Worm (Caenorhabditis elegans): ENCODE data around the gene R02E4.1.

Gene R02E4.1

DNA sequence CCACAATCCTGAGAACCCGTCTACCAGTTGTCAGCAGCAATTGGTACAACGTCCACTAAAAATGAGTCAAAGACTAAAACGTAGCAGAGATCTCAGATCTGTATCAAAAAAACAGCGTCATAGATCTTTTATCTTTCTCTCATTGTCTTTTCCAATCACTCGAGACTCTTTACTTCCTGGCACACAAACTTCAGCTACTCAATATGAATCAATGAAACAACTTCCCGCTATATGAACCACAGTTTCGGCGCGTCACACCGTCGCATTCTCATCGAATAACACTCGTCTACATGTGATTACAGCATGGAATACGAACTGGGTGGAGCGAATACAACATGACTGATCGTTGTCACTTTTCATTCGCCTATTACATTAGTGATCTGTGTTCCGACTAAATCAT, 27.9 kb upstream of the R02E4.1 start (continued):
- TF ChIP-seq mep-1 (tag; optimal IDR thresholded peaks at IDR 0.05) (no peak), dsc-1 (tag; optimal IDR thresholded peaks at IDR 0.05) (no peak), zag-1 (tag; optimal IDR thresholded peaks at IDR 0.05) (no peak), lin-13 (GFP tag; optimal IDR thresholded peaks at IDR 0.05) (peak; percentile 34), tbx-2 (tag; optimal IDR thresholded peaks at IDR 0.05) (peak; percentile 80), nhr-20 (tag; optimal IDR thresholded peaks at IDR 0.05) (peak; percentile 69), egl-13 (tag; optimal IDR thresholded peaks at IDR 0.05) (no peak), nhr-85 (tag) (peak; percentile 91), hlh-4 (tag; optimal IDR thresholded peaks at IDR 0.05) (no peak), nhr-71 (tag; optimal IDR thresholded peaks at IDR 0.05) (peak; percentile 86), sox-4 (tag; optimal IDR thresholded peaks at IDR 0.05) (no peak), jun-1 (tag; optimal IDR thresholded peaks at IDR 0.05) (no peak), grh-1 (GFP tag; IDR thresholded peaks at IDR 0.05) (no peak), pax-3 (tag; optimal IDR thresholded peaks at IDR 0.05) (no peak), snu-23 (GFP tag; optimal IDR thresholded peaks at IDR 0.05) (peak; percentile 61), ceh-88 (GFP tag; IDR thresholded peaks at IDR 0.05) (no peak), ceh-63 (GFP tag; optimal IDR thresholded peaks at IDR 0.05) (no peak), hpl-2 (GFP tag; optimal IDR thresholded peaks at IDR 0.05) (no peak), irx-1 (tag; optimal IDR thresholded peaks at IDR 0.05) (no peak), ztf-4 (tag; optimal IDR thresholded peaks at IDR 0.05) (peak; percentile 72)

DNA sequence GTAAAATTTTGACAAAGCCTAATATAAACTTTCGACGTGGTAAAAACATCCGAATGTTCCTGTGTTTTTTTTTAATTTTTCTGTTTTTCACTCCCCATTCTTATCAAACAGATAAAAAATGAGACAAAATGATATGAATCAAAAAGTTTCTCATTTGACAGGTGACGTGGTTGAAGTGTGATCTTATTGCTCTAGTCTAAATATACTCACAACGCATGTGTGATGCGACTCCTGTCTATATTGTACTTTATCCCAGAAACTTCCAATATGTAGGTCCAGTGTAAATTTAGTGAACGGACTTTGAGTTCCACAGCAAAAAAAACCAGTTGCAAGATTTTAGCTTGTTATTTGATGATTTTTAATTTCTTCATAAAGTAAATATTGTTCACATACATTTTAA, 27.0 kb upstream of the R02E4.1 start:
- peak; percentile 83 for TF ChIP-seq nhr-71 (tag; optimal IDR thresholded peaks at IDR 0.05)
- TF ChIP-seq tbx-2 (tag; optimal IDR thresholded peaks at IDR 0.05) = peak; percentile 17
- TF ChIP-seq nhr-19 (GFP tag; conservative IDR thresholded peaks at IDR 0.05) = peak; percentile 72
- TF ChIP-seq grh-1 (GFP tag; IDR thresholded peaks at IDR 0.05) = no peak
- TF ChIP-seq fkh-8 (tag; optimal IDR thresholded peaks at IDR 0.05) = no peak
- no peak for TF ChIP-seq alr-1 (tag; optimal IDR thresholded peaks at IDR 0.05; ENCODE audit: borderline replicate concordance)
- TF ChIP-seq lsy-2 (tag; optimal IDR thresholded peaks at IDR 0.05) = peak in 1 of 2 experiments; percentile 25
- TF ChIP-seq unc-98 (GFP tag; IDR thresholded peaks at IDR 0.05) = no peak
- TF ChIP-seq lin-13 (GFP tag; optimal IDR thresholded peaks at IDR 0.05) = no peak
- TF ChIP-seq vab-15 (tag; optimal IDR thresholded peaks at IDR 0.05) = no peak
- peak; percentile 56 for TF ChIP-seq lin-14 (GFP tag; optimal IDR thresholded peaks at IDR 0.05)
- no peak for TF ChIP-seq aha-1 (tag; optimal IDR thresholded peaks at IDR 0.05)
- TF ChIP-seq rnt-1 (tag; optimal IDR thresholded peaks at IDR 0.05) = peak; percentile 63
- no peak for TF ChIP-seq ces-1 (GFP tag; optimal IDR thresholded peaks at IDR 0.05)
- TF ChIP-seq swsn-7 (tag; optimal IDR thresholded peaks at IDR 0.05) = no peak
- no peak for TF ChIP-seq mdl-1 (tag; optimal IDR thresholded peaks at IDR 0.05)
- no peak for TF ChIP-seq unc-130 (tag; optimal IDR thresholded peaks at IDR 0.05)
- no peak for TF ChIP-seq hlh-4 (tag; optimal IDR thresholded peaks at IDR 0.05)
- peak; percentile 50 for TF ChIP-seq snu-23 (GFP tag; optimal IDR thresholded peaks at IDR 0.05)
- no peak for TF ChIP-seq fkh-10 (GFP tag; optimal IDR thresholded peaks at IDR 0.05)
- peak; percentile 61 for TF ChIP-seq nhr-20 (tag; optimal IDR thresholded peaks at IDR 0.05)
- TF ChIP-seq xbp-1 (tag; optimal IDR thresholded peaks at IDR 0.05) = no peak
- no peak for TF ChIP-seq dpl-1 (GFP tag; optimal IDR thresholded peaks at IDR 0.05)
- TF ChIP-seq lin-39 (tag; optimal IDR thresholded peaks at IDR 0.05) = peak; percentile 49
- TF ChIP-seq nhr-11 (tag; optimal IDR thresholded peaks at IDR 0.05) = no peak
- no peak for TF ChIP-seq aly-2 (tag; optimal IDR thresholded peaks at IDR 0.05)
- no peak for TF ChIP-seq ama-1 (optimal IDR thresholded peaks at IDR 0.05)
- no peak for TF ChIP-seq sptf-1 (tag; optimal IDR thresholded peaks at IDR 0.05)
- TF ChIP-seq ceh-90 (tag; optimal IDR thresholded peaks at IDR 0.05) = no peak

DNA sequence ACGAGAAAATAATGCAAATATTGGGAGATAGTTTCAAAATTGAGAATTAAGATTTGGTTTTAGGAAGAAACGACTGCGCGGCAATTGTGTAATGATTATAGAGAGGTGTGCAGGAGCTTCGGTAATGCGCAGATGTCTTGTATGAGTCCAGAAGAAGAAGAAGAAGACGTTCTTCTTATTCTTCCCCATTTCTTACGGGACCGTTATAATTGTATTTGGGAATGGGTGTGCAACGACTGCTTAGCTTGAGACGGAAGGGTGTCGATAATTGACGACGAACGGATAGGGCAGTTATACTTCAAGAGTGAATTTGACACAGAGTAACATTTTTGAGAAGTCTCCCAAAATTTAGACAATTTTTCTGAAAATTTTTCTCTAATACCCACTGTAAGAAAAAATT, 24.3 kb upstream of the R02E4.1 start:
- TF ChIP-seq hlh-4 (tag; optimal IDR thresholded peaks at IDR 0.05) (no peak), C04F5.9 (tag; optimal IDR thresholded peaks at IDR 0.05) (no peak), mef-2 (tag; optimal IDR thresholded peaks at IDR 0.05) (no peak), sptf-1 (tag; optimal IDR thresholded peaks at IDR 0.05) (no peak), lin-39 (tag; optimal IDR thresholded peaks at IDR 0.05) (no peak), nhr-76 (tag; optimal IDR thresholded peaks at IDR 0.05) (no peak), sox-4 (tag; optimal IDR thresholded peaks at IDR 0.05) (no peak), nhr-90 (tag; optimal IDR thresholded peaks at IDR 0.05; ENCODE audit: poor library complexity) (no peak), fkh-8 (tag; optimal IDR thresholded peaks at IDR 0.05) (no peak), lin-14 (GFP tag; optimal IDR thresholded peaks at IDR 0.05) (no peak), jun-1 (tag; optimal IDR thresholded peaks at IDR 0.05) (no peak)
